Fruit fly (Drosophila melanogaster) Kc167 (cell line): Measurements from ENCODE around the gene ro.

Source experiments
- Myc ChIP-seq: fragments of >200 bp; optimal IDR thresholded peaks from 2 replicates; lab custom pipeline; 2017; ENCODE audit warnings: missing external identifiers
- Sin3A ChIP-seq: fragments of >200 bp; optimal IDR thresholded peaks from 2 replicates; lab custom pipeline; 2018; ENCODE audit warnings: missing external identifiers
- psq ChIP-seq: fragments of >200 bp; optimal IDR thresholded peaks from 2 replicates; lab custom pipeline; 2017; ENCODE audit warnings: missing external identifiers
- ttk ChIP-seq: sonication (Bioruptor generic); optimal IDR thresholded peaks from 2 replicates; lab custom pipeline; 2017; ENCODE audit warnings: missing external identifiers

DNA sequence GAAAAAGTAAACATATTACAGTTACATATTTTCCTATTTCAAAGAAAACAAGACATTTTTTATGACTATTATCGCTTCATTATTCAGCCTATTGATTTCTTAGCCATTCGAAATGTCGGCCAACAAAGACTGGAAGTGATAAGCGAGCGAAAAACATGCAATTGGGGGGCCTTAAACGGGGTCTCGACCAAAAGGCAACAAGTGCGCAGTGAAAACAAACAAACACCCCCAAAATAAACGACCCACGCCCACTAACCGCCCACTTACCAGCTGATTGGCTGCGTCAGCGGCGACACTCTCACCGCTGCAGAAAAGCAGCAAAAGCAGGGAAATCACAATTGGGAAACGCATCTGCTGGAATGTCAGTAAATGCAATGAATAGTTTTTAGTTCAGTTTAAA, 18.8 kb downstream of the ro start:
- TF ChIP-seq Myc (lab: Kevin White, UChicago) (no peak), psq (no peak), ttk (lab: Kevin White, UChicago) (no peak), Sin3A (lab: Kevin White, UChicago) (no peak)
